Fruit fly (Drosophila melanogaster) whole organism, pupa: ENCODE measurements around the gene CG34289.

Source experiments
- CG13204 ChIP-seq: fragments of 200-800 bp; sonication (Bioruptor generic); optimal IDR thresholded peaks from 2 replicates; lab custom pipeline; 2018; ENCODE audit warnings: missing biosample characterization, mild to moderate bottlenecking, missing genetic modification characterization, moderate library complexity
- CG8159 ChIP-seq: fragments of 200-800 bp; sonication (Bioruptor generic); optimal IDR thresholded peaks from 3 replicates; lab custom pipeline; 2018; ENCODE audit warnings: missing biosample characterization, mild to moderate bottlenecking, missing genetic modification characterization, moderate library complexity
- CG8301 ChIP-seq: fragments of 200-800 bp; sonication (Bioruptor generic); optimal IDR thresholded peaks from 2 replicates; lab custom pipeline; 2018; ENCODE audit warnings: missing biosample characterization, mild to moderate bottlenecking, missing genetic modification characterization
- CG9948 ChIP-seq: fragments of 200-800 bp; sonication (Bioruptor generic); optimal IDR thresholded peaks from 2 replicates; lab custom pipeline; 2018; ENCODE audit warnings: missing biosample characterization, mild to moderate bottlenecking, missing genetic modification characterization, moderate library complexity
- EcR ChIP-seq: fragments of 200-800 bp; sonication (Bioruptor generic); optimal IDR thresholded peaks from 3 replicates; lab custom pipeline; 2019; ENCODE audit warnings: missing biosample characterization, missing genetic modification characterization, mild to moderate bottlenecking, moderate library complexity, missing genetic modification reagents
- Ets98B ChIP-seq: fragments of 200-800 bp; sonication (Bioruptor generic); IDR thresholded peaks from 2 replicates; pipeline ENCODE4 v1.3.6; 2022; ENCODE audit warnings: missing biosample characterization, missing genetic modification characterization
- Pif1A ChIP-seq: fragments of 200-800 bp; sonication (Bioruptor generic); optimal IDR thresholded peaks from 3 replicates; lab custom pipeline; 2016; ENCODE audit warnings: missing biosample characterization, missing genetic modification characterization
- Snoo ChIP-seq: fragments of 200-800 bp; sonication (Bioruptor generic); optimal IDR thresholded peaks from 3 replicates; lab custom pipeline; 2017; ENCODE audit warnings: missing biosample characterization, mild to moderate bottlenecking, missing genetic modification characterization, inconsistent platforms
- gl ChIP-seq: fragments of 200-800 bp; sonication (Bioruptor generic); optimal IDR thresholded peaks from 2 replicates; lab custom pipeline; 2018; ENCODE audit warnings: missing biosample characterization, mild to moderate bottlenecking, missing genetic modification characterization

dm6 chr3R:23536610-23537009, 29.3 kb upstream of the CG34289 start, which contains the start of gene Ugt303B1:
- TF ChIP-seq CG8159 (tag; lab: Kevin White, UChicago) (no peak), gl (no peak), EcR (no peak), Snoo (tag; lab: Kevin White, UChicago) (no peak), CG9948 (tag; lab: Kevin White, UChicago) (no peak), CG13204 (GFP tag; lab: Kevin White, UChicago) (no peak), Ets98B (no peak), Pif1A (no peak), CG8301 (tag; lab: Kevin White, UChicago) (no peak)
